Worm (Caenorhabditis elegans) whole organism, L4/young adult: ENCODE data around the gene unc-52.

Source experiments
- W03F9.2 ChIP-seq: fragments of 150-350 bp; optimal IDR thresholded peaks from 2 replicates; lab custom pipeline; 2014; ENCODE audit warnings: missing biosample characterization, missing genetic modification characterization
- dao-5 ChIP-seq: sonication (generic microtip); optimal IDR thresholded peaks from 2 replicates; lab custom pipeline; 2016; ENCODE audit warnings: missing genotype, missing genetic modification characterization, moderate library complexity, missing compliant biosample characterization
- him-1 ChIP-seq: sonication (generic microtip); optimal IDR thresholded peaks from 2 replicates; lab custom pipeline; 2016; ENCODE audit warnings: missing genotype, missing genetic modification reagents, missing genetic modification characterization, missing compliant biosample characterization

unc-52 gene

ce11 chrII:14622758-14623157, 61.5 kb downstream of the unc-52 start, which contains the start of gene mltn-10:
mltn-10 (plus strand) TSS chrII:14623058.
- TF ChIP-seq dao-5 (tag; lab: Kevin White, UChicago), result no peak

- TF ChIP-seq W03F9.2 (tag; lab: Kevin White, UChicago), result no peak
- no peak for TF ChIP-seq dao-5 (tag; lab: Kevin White, UChicago)
- no peak for TF ChIP-seq him-1
These were observed 63.5 kb downstream of the unc-52 start for ce11 chrII:14620730-14621129.

- TF ChIP-seq dao-5 (tag; lab: Kevin White, UChicago), result no peak
- no peak for TF ChIP-seq W03F9.2 (tag; lab: Kevin White, UChicago)
- TF ChIP-seq him-1, result no peak
These were observed 64.5 kb downstream of the unc-52 start for ce11 chrII:14619806-14620205.

ce11 chrII:14618764-14619163, 65.5 kb downstream of the unc-52 start:
- TF ChIP-seq W03F9.2 (tag; lab: Kevin White, UChicago), result no peak
- no peak for TF ChIP-seq him-1
- no peak for TF ChIP-seq dao-5 (tag; lab: Kevin White, UChicago)

- TF ChIP-seq him-1 (no peak), dao-5 (tag; lab: Kevin White, UChicago) (no peak), W03F9.2 (tag; lab: Kevin White, UChicago) (no peak)
These were observed 66.1 kb downstream of the unc-52 start for ce11 chrII:14618158-14618557.

ce11 chrII:14616927-14617326, 67.3 kb downstream of the unc-52 start:
- TF ChIP-seq W03F9.2 (tag; lab: Kevin White, UChicago) (no peak), dao-5 (tag; lab: Kevin White, UChicago) (peak; percentile 74)

ce11 chrII:14616402-14616801, 67.9 kb downstream of the unc-52 start:
- no peak for TF ChIP-seq W03F9.2 (tag; lab: Kevin White, UChicago)
- no peak for TF ChIP-seq him-1
- TF ChIP-seq dao-5 (tag; lab: Kevin White, UChicago), result no peak

ce11 chrII:14615735-14616134, 68.5 kb downstream of the unc-52 start, which contains the start of gene mltn-9:
mltn-9 (plus strand) TSS chrII:14616035.
- TF ChIP-seq dao-5 (tag; lab: Kevin White, UChicago) (no peak), him-1 (no peak), W03F9.2 (tag; lab: Kevin White, UChicago) (no peak)

- TF ChIP-seq dao-5 (tag; lab: Kevin White, UChicago) (no peak), W03F9.2 (tag; lab: Kevin White, UChicago) (no peak), him-1 (no peak)
These were observed 72.9 kb downstream of the unc-52 start for ce11 chrII:14611307-14611706.

- TF ChIP-seq dao-5 (tag; lab: Kevin White, UChicago) (no peak), him-1 (no peak), W03F9.2 (tag; lab: Kevin White, UChicago) (no peak)
These were observed 73.6 kb downstream of the unc-52 start for ce11 chrII:14610492-14611142.

- TF ChIP-seq W03F9.2 (tag; lab: Kevin White, UChicago), result no peak
- TF ChIP-seq dao-5 (tag; lab: Kevin White, UChicago), result no peak
- TF ChIP-seq him-1, result no peak
These were observed 74.8 kb downstream of the unc-52 start for ce11 chrII:14609297-14609937.

- no peak for TF ChIP-seq W03F9.2 (tag; lab: Kevin White, UChicago)
- no peak for TF ChIP-seq dao-5 (tag; lab: Kevin White, UChicago)
- no peak for TF ChIP-seq him-1
These were observed 75.7 kb downstream of the unc-52 start for ce11 chrII:14608508-14608907.

- TF ChIP-seq W03F9.2 (tag; lab: Kevin White, UChicago), result no peak
These were observed 78.1 kb downstream of the unc-52 start, which contains the start of gene arl-3 for ce11 chrII:14606172-14606571. arl-3 (plus strand) TSS chrII:14606472.

ce11 chrII:14605479-14605878, 78.8 kb downstream of the unc-52 start, which contains the start of gene F19H8.2:
F19H8.2 (minus strand) TSS chrII:14605869.
- TF ChIP-seq dao-5 (tag; lab: Kevin White, UChicago) (no peak), him-1 (no peak), W03F9.2 (tag; lab: Kevin White, UChicago) (no peak)

ce11 chrII:14605026-14605425, 79.2 kb downstream of the unc-52 start:
- TF ChIP-seq dao-5 (tag; lab: Kevin White, UChicago) (no peak), him-1 (no peak), W03F9.2 (tag; lab: Kevin White, UChicago) (no peak)
